Fruit fly (Drosophila melanogaster): ENCODE results near the gene GstD3.

DNA sequence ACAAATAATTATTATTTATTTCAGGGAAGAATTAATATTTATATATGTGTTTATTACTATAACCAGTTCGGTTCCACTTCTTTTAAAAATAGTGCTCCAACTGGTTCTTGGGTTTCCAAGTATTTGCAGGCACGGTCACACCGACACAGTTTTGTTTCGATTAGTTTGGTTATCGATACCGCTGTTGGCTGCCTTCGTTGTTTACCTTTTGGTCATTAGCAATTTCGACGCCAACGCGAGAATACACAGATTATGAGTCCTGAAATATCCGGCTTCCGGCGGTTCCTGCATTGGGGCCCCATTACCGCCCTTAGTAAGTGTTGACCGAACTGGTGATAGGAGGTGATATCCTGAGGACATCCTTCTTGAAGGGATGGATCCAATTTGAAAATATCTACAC lies 35.3 kb downstream of the GstD3 start, which contains the start of gene CG5196:
- TF ChIP-seq h (optimal IDR thresholded peaks at IDR 0.05), result no peak
- TF ChIP-seq psq (optimal IDR thresholded peaks at IDR 0.05), result no peak
- TF ChIP-seq ttk (optimal IDR thresholded peaks at IDR 0.05), result no peak
- no peak for TF ChIP-seq Myc (optimal IDR thresholded peaks at IDR 0.05)
- TF ChIP-seq insv (optimal IDR thresholded peaks at IDR 0.05), result no peak

Measured in Kc167 (cell line).